Fruit fly (Drosophila melanogaster) whole organism, embryonic: Measurements from ENCODE around the gene Rm62.

ENCODE experiments used
- Ada2b ChIP-seq: fragments of 200-800 bp; sonication (Bioruptor generic); IDR thresholded peaks from 2 replicates; pipeline ENCODE4 v1.3.6; 2022; ENCODE audit warnings: missing biosample characterization, missing genetic modification characterization
- Adf1 ChIP-seq: fragments of 200-800 bp; sonication (Bioruptor generic); IDR thresholded peaks from 2 replicates; pipeline ENCODE4 v1.3.6; 2022; ENCODE audit warnings: missing biosample characterization, missing genetic modification characterization
- CG11093 ChIP-seq: fragments of 200-800 bp; sonication (Bioruptor generic); IDR thresholded peaks from 3 replicates; pipeline ENCODE4 v1.3.6; 2022; ENCODE audit warnings: missing biosample characterization, missing genetic modification characterization
- CG11398 ChIP-seq: fragments of 200-800 bp; sonication (Bioruptor generic); optimal IDR thresholded peaks from 2 replicates; lab custom pipeline; 2016; ENCODE audit warnings: missing biosample characterization, missing genetic modification characterization
- CG11696 ChIP-seq: fragments of 200-800 bp; sonication (Bioruptor generic); IDR thresholded peaks from 2 replicates; pipeline ENCODE4 v1.3.6; 2022; ENCODE audit warnings: missing biosample characterization, missing genetic modification characterization
- CG11723 ChIP-seq: fragments of 200-800 bp; sonication (Bioruptor generic); optimal IDR thresholded peaks from 2 replicates; lab custom pipeline; 2017; ENCODE audit warnings: missing biosample characterization, mild to moderate bottlenecking, missing genetic modification characterization
- CG14860 ChIP-seq: fragments of 200-800 bp; sonication (Bioruptor generic); IDR thresholded peaks from 3 replicates; pipeline ENCODE4 v1.3.6; 2022; ENCODE audit warnings: missing biosample characterization, missing genetic modification characterization; ENCODE audit not compliant: partially characterized antibody
- CG15696 ChIP-seq: fragments of 200-800 bp; sonication (Bioruptor generic); optimal IDR thresholded peaks from 2 replicates; lab custom pipeline; 2019; ENCODE audit warnings: missing biosample characterization, mild to moderate bottlenecking, missing genetic modification characterization, moderate library complexity
- CG17361 ChIP-seq: fragments of 200-800 bp; sonication (Bioruptor generic); IDR thresholded peaks from 3 replicates; pipeline ENCODE4 v1.3.6; 2022; ENCODE audit warnings: missing biosample characterization, missing genetic modification characterization
- CG17568 ChIP-seq: fragments of 200-800 bp; sonication (Bioruptor generic); optimal IDR thresholded peaks from 2 replicates; lab custom pipeline; 2018; ENCODE audit warnings: missing biosample characterization, mild to moderate bottlenecking, missing genetic modification characterization, moderate library complexity
- CG17612 ChIP-seq: fragments of 200-800 bp; sonication (Bioruptor generic); IDR thresholded peaks from 2 replicates; pipeline ENCODE4 v1.3.6; 2022; ENCODE audit warnings: missing biosample characterization, missing genetic modification characterization
- CG32532 ChIP-seq: fragments of 200-800 bp; sonication (Bioruptor generic); IDR thresholded peaks from 2 replicates; pipeline ENCODE4 v1.3.6; 2022; ENCODE audit warnings: missing biosample characterization, missing genetic modification characterization
- CG4282 ChIP-seq: fragments of 200-800 bp; sonication (Bioruptor generic); optimal IDR thresholded peaks from 2 replicates; lab custom pipeline; 2016; ENCODE audit warnings: missing biosample characterization, missing genetic modification characterization
- CG4360 ChIP-seq: fragments of 200-800 bp; sonication (Bioruptor generic); IDR thresholded peaks from 2 replicates; pipeline ENCODE4 v1.3.6; 2022; ENCODE audit warnings: missing biosample characterization, missing genetic modification characterization
- CG4424 ChIP-seq: fragments of 200-800 bp; sonication (Bioruptor generic); optimal IDR thresholded peaks from 3 replicates; lab custom pipeline; 2016; ENCODE audit warnings: missing biosample characterization, missing genetic modification characterization
- CG4617 ChIP-seq: fragments of 200-800 bp; sonication (Bioruptor generic); optimal IDR thresholded peaks from 3 replicates; lab custom pipeline; 2016; ENCODE audit warnings: missing biosample characterization, missing genetic modification characterization, borderline replicate concordance
- CG5180 ChIP-seq: fragments of 200-800 bp; sonication (Bioruptor generic); optimal IDR thresholded peaks from 3 replicates; lab custom pipeline; 2017; ENCODE audit warnings: missing biosample characterization, missing genetic modification characterization, mild to moderate bottlenecking, moderate library complexity, missing genetic modification reagents
- CG7372 ChIP-seq: fragments of 200-800 bp; sonication (Bioruptor generic); IDR thresholded peaks from 2 replicates; pipeline ENCODE4 v1.3.6; 2022; ENCODE audit warnings: missing biosample characterization, missing genetic modification characterization
- CG7839 ChIP-seq: fragments of 200-800 bp; sonication (Bioruptor generic); optimal IDR thresholded peaks from 3 replicates; lab custom pipeline; 2018; ENCODE audit warnings: missing biosample characterization, mild to moderate bottlenecking, missing genetic modification characterization, moderate library complexity
- CG8478 ChIP-seq: fragments of >200 bp; optimal IDR thresholded peaks from 2 replicates; lab custom pipeline; 2018
- CG9932 ChIP-seq: fragments of 200-800 bp; sonication (Bioruptor generic); IDR thresholded peaks from 2 replicates; pipeline ENCODE4 v1.3.6; 2022; ENCODE audit warnings: missing biosample characterization, missing genetic modification characterization
- Dek ChIP-seq: fragments of 200-800 bp; sonication (Bioruptor generic); optimal IDR thresholded peaks from 3 replicates; lab custom pipeline; 2019; ENCODE audit warnings: missing biosample characterization, mild to moderate bottlenecking, missing genetic modification characterization, moderate library complexity
- HHEX ChIP-seq: fragments of 200-800 bp; sonication (Bioruptor generic); optimal IDR thresholded peaks from 3 replicates; lab custom pipeline; 2017; ENCODE audit warnings: missing biosample characterization, mild to moderate bottlenecking, missing genetic modification characterization, missing genetic modification reagents
- Lim3 ChIP-seq: fragments of 200-800 bp; sonication (Bioruptor generic); IDR thresholded peaks from 2 replicates; pipeline ENCODE4 v1.3.6; 2022; ENCODE audit warnings: missing biosample characterization, missing genetic modification characterization
- Nf-YA ChIP-seq: fragments of 200-800 bp; sonication (Bioruptor generic); IDR thresholded peaks from 2 replicates; pipeline ENCODE4 v1.3.6; 2022; ENCODE audit warnings: missing biosample characterization, missing genetic modification characterization
- Nf-YC ChIP-seq: fragments of 200-800 bp; optimal IDR thresholded peaks from 3 replicates; lab custom pipeline; 2019; ENCODE audit warnings: missing biosample characterization, mild to moderate bottlenecking, missing genetic modification characterization, moderate library complexity
- Rfx ChIP-seq: fragments of 200-800 bp; sonication (Bioruptor generic); IDR thresholded peaks from 2 replicates; pipeline ENCODE4 v1.3.6; 2022; ENCODE audit warnings: missing biosample characterization, missing genetic modification characterization
- Sin3A ChIP-seq: fragments of >200 bp; optimal IDR thresholded peaks from 2 replicates; lab custom pipeline; 2018
- Sox100B ChIP-seq: fragments of 200-800 bp; sonication (Bioruptor generic); optimal IDR thresholded peaks from 3 replicates; lab custom pipeline; 2018; ENCODE audit warnings: missing biosample characterization, mild to moderate bottlenecking, missing genetic modification characterization
- Ssrp ChIP-seq: fragments of 200-800 bp; sonication (Bioruptor generic); optimal IDR thresholded peaks from 2 replicates; lab custom pipeline; 2018; ENCODE audit warnings: missing biosample characterization, mild to moderate bottlenecking, missing genetic modification characterization, moderate library complexity
- Stat92E ChIP-seq, 3 experiments: fragments of >200 bp in 2 of 3; fragments of 200-800 bp in 1 of 3; sonication (Bioruptor generic) in 1 of 3; optimal IDR thresholded peaks; 2 replicates each; lab custom pipeline; 2017 to 2019; ENCODE audit warnings: missing biosample characterization in 3 of 3, missing genetic modification characterization in 3 of 3, mild to moderate bottlenecking in 1 of 3, moderate library complexity in 1 of 3
- ara ChIP-seq: fragments of 200-800 bp; sonication (Bioruptor generic); IDR thresholded peaks from 2 replicates; pipeline ENCODE4 v1.3.6; 2022; ENCODE audit warnings: missing biosample characterization, missing genetic modification characterization
- cad ChIP-seq: fragments of >200 bp; optimal IDR thresholded peaks from 2 replicates; lab custom pipeline; 2017; ENCODE audit warnings: missing biosample characterization, missing genetic modification characterization
- caup ChIP-seq: fragments of 200-800 bp; sonication (Bioruptor generic); optimal IDR thresholded peaks from 3 replicates; lab custom pipeline; 2017; ENCODE audit warnings: missing biosample characterization, mild to moderate bottlenecking, missing genetic modification characterization, moderate library complexity; ENCODE audit not compliant: severe bottlenecking
- fd102C ChIP-seq: fragments of 200-800 bp; sonication (Bioruptor generic); optimal IDR thresholded peaks from 2 replicates; lab custom pipeline; 2018; ENCODE audit warnings: missing biosample characterization, mild to moderate bottlenecking, missing genetic modification characterization, moderate library complexity
- gce ChIP-seq: fragments of 200-800 bp; sonication (Bioruptor generic); IDR thresholded peaks from 3 replicates; pipeline ENCODE4 v1.3.6; 2022; ENCODE audit warnings: missing biosample characterization, missing genetic modification characterization
- gsb-n ChIP-seq: fragments of 200-800 bp; sonication (Bioruptor generic); optimal IDR thresholded peaks from 3 replicates; lab custom pipeline; 2018; ENCODE audit warnings: missing biosample characterization, mild to moderate bottlenecking, missing genetic modification characterization
- hth ChIP-seq: fragments of >200 bp; optimal IDR thresholded peaks from 2 replicates; lab custom pipeline; 2017; ENCODE audit warnings: inconsistent platforms
- insv ChIP-seq, 2 experiments: fragments of 200-800 bp; sonication (Bioruptor generic); optimal IDR thresholded peaks; 3 replicates each; lab custom pipeline; 2016 to 2018; ENCODE audit warnings: missing biosample characterization in 2 of 2, missing genetic modification characterization in 2 of 2
- klu ChIP-seq: fragments of 200-800 bp; sonication (Bioruptor generic); IDR thresholded peaks from 2 replicates; pipeline ENCODE4 v1.3.6; 2022; ENCODE audit warnings: missing biosample characterization, missing genetic modification characterization
- lab ChIP-seq: fragments of 200-800 bp; sonication (Bioruptor generic); optimal IDR thresholded peaks from 3 replicates; lab custom pipeline; 2017; ENCODE audit warnings: missing biosample characterization, missing genetic modification characterization, mild to moderate bottlenecking, moderate library complexity, missing genetic modification reagents
- luna ChIP-seq: fragments of 200-800 bp; sonication (Bioruptor generic); optimal IDR thresholded peaks from 2 replicates; lab custom pipeline; 2016; ENCODE audit warnings: missing biosample characterization, missing genetic modification characterization
- mld ChIP-seq: fragments of 200-800 bp; sonication (Bioruptor generic); IDR thresholded peaks from 3 replicates; pipeline ENCODE4 v1.3.6; 2022; ENCODE audit warnings: missing biosample characterization, missing genetic modification characterization; ENCODE audit not compliant: partially characterized antibody
- odd ChIP-seq: fragments of 200-800 bp; sonication (Bioruptor generic); optimal IDR thresholded peaks from 2 replicates; lab custom pipeline; 2017; ENCODE audit warnings: missing biosample characterization, mild to moderate bottlenecking, missing genetic modification characterization
- sqz ChIP-seq: fragments of 200-800 bp; sonication (Bioruptor generic); optimal IDR thresholded peaks from 3 replicates; lab custom pipeline; 2018; ENCODE audit warnings: missing biosample characterization, mild to moderate bottlenecking, missing genetic modification characterization
- tgo ChIP-seq: fragments of 200-800 bp; sonication (Bioruptor generic); IDR thresholded peaks from 3 replicates; pipeline ENCODE4 v1.3.6; 2022; ENCODE audit warnings: missing biosample characterization, missing genetic modification characterization
- tin ChIP-seq: fragments of 200-800 bp; sonication (Bioruptor generic); optimal IDR thresholded peaks from 3 replicates; lab custom pipeline; 2016; ENCODE audit warnings: missing biosample characterization, missing genetic modification characterization
- unc-4 ChIP-seq: fragments of 200-800 bp; sonication (Bioruptor generic); IDR thresholded peaks from 2 replicates; pipeline ENCODE4 v1.3.6; 2022; ENCODE audit warnings: missing biosample characterization, missing genetic modification characterization; ENCODE audit not compliant: partially characterized antibody
- yki ChIP-seq: fragments of >200 bp; optimal IDR thresholded peaks from 3 replicates; lab custom pipeline; 2018
- zfh1 ChIP-seq: fragments of 200-800 bp; sonication (Bioruptor generic); IDR thresholded peaks from 3 replicates; pipeline ENCODE4 v1.3.6; 2022; ENCODE audit warnings: missing biosample characterization, missing genetic modification characterization

The Rm62 gene

DNA sequence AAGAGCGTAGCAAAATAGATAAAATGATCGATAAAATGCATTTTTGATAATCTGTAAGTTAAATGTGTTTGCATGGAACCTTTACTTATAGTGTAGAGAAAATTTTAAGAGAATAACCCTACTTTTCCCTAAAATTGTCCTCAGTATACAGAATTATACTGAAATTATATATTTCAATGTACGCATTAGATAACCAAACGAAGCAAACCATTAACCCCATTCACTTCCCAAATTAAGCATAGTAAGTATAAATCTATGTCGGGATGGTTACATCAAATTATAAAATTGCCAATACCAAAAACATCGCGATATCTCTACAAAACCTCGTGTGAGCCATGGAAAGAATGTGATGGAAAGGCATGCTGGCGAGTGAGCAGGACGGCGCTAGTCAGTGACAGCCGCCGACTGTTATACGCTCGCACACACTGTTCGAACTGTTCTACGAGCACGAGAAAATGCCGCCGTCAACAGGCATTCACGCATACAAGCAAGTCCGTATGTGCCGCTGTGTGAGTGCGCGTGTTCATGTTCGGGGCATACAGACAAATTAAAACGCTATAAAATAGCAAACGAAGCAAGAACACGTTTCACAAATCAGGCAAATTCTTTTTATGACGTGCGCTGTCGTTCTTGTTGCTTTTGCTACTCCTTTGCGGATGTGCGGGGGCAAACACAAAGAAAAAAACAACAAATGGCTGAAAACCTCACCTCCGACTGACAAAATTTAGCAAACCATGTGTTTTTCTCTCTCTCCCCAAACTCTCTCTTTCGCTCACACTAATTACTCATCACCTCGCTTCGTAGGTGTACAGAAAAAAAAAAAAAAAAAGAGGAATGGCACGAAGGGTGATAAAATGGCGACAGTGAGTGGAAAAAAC is 1.0 kb downstream of the Rm62 start (continued):
- TF ChIP-seq Stat92E (GFP tag; optimal IDR thresholded peaks at IDR 0.05; lab: Kevin White, UChicago), result peak in 1 of 3 experiments; percentile 3
- no peak for TF ChIP-seq CG11398 (GFP tag; lab: Kevin White, UChicago)
- no peak for TF ChIP-seq fd102C
- no peak for TF ChIP-seq CG17568 (GFP tag; lab: Kevin White, UChicago)
- TF ChIP-seq CG5180 (GFP tag; lab: Kevin White, UChicago), result peak; percentile 88
- TF ChIP-seq CG15696, result no peak
- peak; percentile 37; the same call in 1 of the 2 replicates for TF ChIP-seq Rfx (GFP tag; lab: Robert Waterston, UW)
- no peak for TF ChIP-seq odd
- TF ChIP-seq CG8478, result peak; percentile 54
- TF ChIP-seq Ada2b (GFP tag; lab: Robert Waterston, UW), result no peak
- no peak for TF ChIP-seq tin (GFP tag; lab: Kevin White, UChicago)
- no peak for TF ChIP-seq zfh1 (GFP tag; lab: Robert Waterston, UW)
- TF ChIP-seq Nf-YC (tag; lab: Kevin White, UChicago), result peak; percentile 40
- peak; percentile 28 for TF ChIP-seq caup
- TF ChIP-seq insv (GFP tag; optimal IDR thresholded peaks at IDR 0.05; lab: Kevin White, UChicago), result no peak
- no peak for TF ChIP-seq CG4360 (GFP tag; lab: Robert Waterston, UW)
- peak; percentile 40; the same call in 1 of the 3 replicates for TF ChIP-seq CG17361 (GFP tag; lab: Robert Waterston, UW)
- TF ChIP-seq Lim3 (GFP tag; lab: Robert Waterston, UW), result no peak
- TF ChIP-seq Dek (tag; lab: Kevin White, UChicago), result no peak
- TF ChIP-seq CG7372 (GFP tag; lab: Robert Waterston, UW), result no peak
- no peak for TF ChIP-seq Ssrp (tag; lab: Kevin White, UChicago)
- no peak for TF ChIP-seq ara (GFP tag; lab: Robert Waterston, UW)
- TF ChIP-seq CG4424, result no peak
- TF ChIP-seq Sin3A, result no peak
- TF ChIP-seq gce (GFP tag; lab: Robert Waterston, UW), result no peak
- no peak for TF ChIP-seq CG11723 (GFP tag; lab: Kevin White, UChicago)
- TF ChIP-seq CG11696 (GFP tag; lab: Robert Waterston, UW), result no peak
- TF ChIP-seq unc-4 (GFP tag; lab: Robert Waterston, UW), result peak; percentile 39; the same call in 1 of the 2 replicates
- no peak for TF ChIP-seq HHEX (GFP tag; lab: Kevin White, UChicago)
- no peak for TF ChIP-seq CG14860 (GFP tag; lab: Robert Waterston, UW)
- TF ChIP-seq hth (lab: Kevin White, UChicago), result no peak
- TF ChIP-seq gsb-n (tag; lab: Kevin White, UChicago), result no peak
- TF ChIP-seq Nf-YA (GFP tag; lab: Robert Waterston, UW), result no peak
- peak; percentile 31 for TF ChIP-seq lab (GFP tag; lab: Kevin White, UChicago)
- no peak for TF ChIP-seq CG7839
- peak; percentile 16; the same call in 1 of the 2 replicates for TF ChIP-seq CG32532 (GFP tag; lab: Robert Waterston, UW)
- peak; percentile 94 for TF ChIP-seq sqz (GFP tag; lab: Kevin White, UChicago)
- TF ChIP-seq tgo, result no peak
- peak; percentile 43; the same call in 1 of the 2 replicates for TF ChIP-seq Adf1 (GFP tag; lab: Robert Waterston, UW)
- TF ChIP-seq CG4617, result no peak
- peak; percentile 7 for TF ChIP-seq cad (GFP tag; lab: Kevin White, UChicago)
- TF ChIP-seq CG17612 (GFP tag; lab: Robert Waterston, UW), result no peak
- TF ChIP-seq CG9932 (GFP tag; lab: Robert Waterston, UW), result no peak; the same call in 1 of the 2 replicates
- no peak for TF ChIP-seq luna (GFP tag; lab: Kevin White, UChicago)
- no peak for TF ChIP-seq CG11093 (GFP tag; lab: Robert Waterston, UW)
- TF ChIP-seq klu (GFP tag; lab: Robert Waterston, UW), result no peak
- TF ChIP-seq yki (lab: Kevin White, UChicago), result no peak
- TF ChIP-seq Sox100B (GFP tag; lab: Kevin White, UChicago), result no peak
- no peak for TF ChIP-seq mld (GFP tag; lab: Robert Waterston, UW)
- TF ChIP-seq CG4282, result no peak
